Worm (Caenorhabditis elegans) whole organism, young adult: Measurements from ENCODE around the gene H42K12.3.
A peak's percentile ranks its signal among the peaks of the same experiment; 100 is the strongest.

Source experiments
- C06A6.2 ChIP-seq: fragments of 200-800 bp; sonication (Bioruptor generic); conservative IDR thresholded peaks from 2 replicates; pipeline ENCODE4 v1.3.6; 2022; ENCODE audit warnings: missing genetic modification characterization, missing compliant biosample characterization
- F37B4.10 ChIP-seq: fragments of 200-800 bp; sonication (Bioruptor generic); IDR thresholded peaks from 2 replicates; pipeline ENCODE4 v1.3.6; 2022; ENCODE audit warnings: missing genetic modification characterization, missing compliant biosample characterization
- F49E8.2 ChIP-seq: sonication (generic microtip); optimal IDR thresholded peaks from 3 replicates; lab custom pipeline; 2017; ENCODE audit warnings: missing genetic modification characterization, mild to moderate bottlenecking, missing compliant biosample characterization, antibody characterized with exemption, moderate library complexity; ENCODE audit not compliant: insufficient read depth
- Y67H2A.10 ChIP-seq: fragments of 200-800 bp; sonication (Bioruptor generic); conservative IDR thresholded peaks from 2 replicates; pipeline ENCODE4 v1.3.6; 2022; ENCODE audit warnings: missing genetic modification reagents, missing genetic modification characterization, missing compliant biosample characterization
- Y95B8A.8 ChIP-seq: fragments of 200-800 bp; sonication (Bioruptor generic); IDR thresholded peaks from 2 replicates; pipeline ENCODE4 v1.3.6; 2022; ENCODE audit warnings: missing genetic modification reagents, missing genetic modification characterization, missing compliant biosample characterization
- atf-7 ChIP-seq: sonication (generic microtip); optimal IDR thresholded peaks from 2 replicates; lab custom pipeline; 2017; ENCODE audit warnings: mild to moderate bottlenecking, missing genetic modification characterization, missing compliant biosample characterization
- attf-5 ChIP-seq: fragments of 200-800 bp; sonication (Bioruptor generic); optimal IDR thresholded peaks from 2 replicates; lab custom pipeline; 2018; ENCODE audit warnings: mild to moderate bottlenecking, missing genetic modification characterization, missing compliant biosample characterization
- bed-2 ChIP-seq: fragments of 200-800 bp; sonication (Bioruptor generic); IDR thresholded peaks from 2 replicates; pipeline ENCODE4 v1.3.6; 2022; ENCODE audit warnings: missing genetic modification reagents, missing genetic modification characterization, missing compliant biosample characterization
- ccch-3 ChIP-seq: fragments of 200-800 bp; sonication (Bioruptor generic); optimal IDR thresholded peaks from 2 replicates; lab custom pipeline; 2018; ENCODE audit warnings: mild to moderate bottlenecking, missing genetic modification characterization, missing compliant biosample characterization
- cebp-1 ChIP-seq, 2 experiments: fragments of 200-800 bp in 1 of 2; sonication (Bioruptor generic) in 1 of 2; sonication (generic microtip) in 1 of 2; IDR thresholded peaks in 1 of 2; optimal IDR thresholded peaks in 1 of 2; 2 replicates each; pipeline versions ENCODE4 v1.3.6 to Lab custom; 2017 to 2022; ENCODE audit warnings: missing compliant biosample characterization in 2 of 2, missing genetic modification characterization in 2 of 2, mild to moderate bottlenecking in 1 of 2, missing genetic modification reagents in 1 of 2, moderate library complexity in 1 of 2
- ceh-100 ChIP-seq: fragments of 200-800 bp; sonication (Bioruptor generic); IDR thresholded peaks from 2 replicates; pipeline ENCODE4 v1.3.6; 2022; ENCODE audit warnings: missing genetic modification reagents, missing genetic modification characterization, missing compliant biosample characterization
- ceh-58 ChIP-seq: fragments of 200-800 bp; sonication (Bioruptor generic); IDR thresholded peaks from 2 replicates; pipeline ENCODE4 v1.3.6; 2022; ENCODE audit warnings: missing genetic modification characterization, missing compliant biosample characterization
- ceh-79 ChIP-seq: sonication (generic microtip); optimal IDR thresholded peaks from 2 replicates; lab custom pipeline; 2017; ENCODE audit warnings: mild to moderate bottlenecking, missing genetic modification characterization, missing compliant biosample characterization
- chd-7 ChIP-seq: sonication (generic microtip); optimal IDR thresholded peaks from 2 replicates; lab custom pipeline; 2016; ENCODE audit warnings: mild to moderate bottlenecking, missing genetic modification characterization, moderate library complexity, missing compliant biosample characterization
- dox-1 ChIP-seq: fragments of 200-800 bp; sonication (Bioruptor generic); IDR thresholded peaks from 2 replicates; pipeline ENCODE4 v1.3.6; 2022; ENCODE audit warnings: missing genetic modification reagents, missing genetic modification characterization, missing compliant biosample characterization
- egl-44 ChIP-seq: fragments of 200-800 bp; sonication (Bioruptor generic); IDR thresholded peaks from 2 replicates; pipeline ENCODE4 v1.3.6; 2022; ENCODE audit warnings: missing genetic modification reagents, missing genetic modification characterization, missing compliant biosample characterization
- hrde-1 ChIP-seq: sonication (generic microtip); optimal IDR thresholded peaks from 2 replicates; lab custom pipeline; 2016; ENCODE audit warnings: missing genetic modification characterization, mild to moderate bottlenecking, missing compliant biosample characterization, moderate library complexity, missing genotype, missing genetic modification reagents, borderline replicate concordance
- hsf-1 ChIP-seq: fragments of 200-800 bp; sonication (Bioruptor generic); IDR thresholded peaks from 2 replicates; pipeline ENCODE4 v1.3.6; 2022; ENCODE audit warnings: missing genetic modification reagents, missing genetic modification characterization, missing compliant biosample characterization
- let-526 ChIP-seq: fragments of 200-800 bp; sonication (Bioruptor generic); IDR thresholded peaks from 2 replicates; pipeline ENCODE4 v1.3.6; 2022; ENCODE audit warnings: missing genetic modification reagents, missing genetic modification characterization, missing compliant biosample characterization
- let-607 ChIP-seq, 2 experiments: fragments of 200-800 bp in 1 of 2; sonication (Bioruptor generic) in 1 of 2; sonication (generic microtip) in 1 of 2; optimal IDR thresholded peaks; 2 replicates each; lab custom pipeline; 2016 to 2018; ENCODE audit warnings: mild to moderate bottlenecking in 2 of 2, missing compliant biosample characterization in 2 of 2, missing genetic modification characterization in 2 of 2, moderate library complexity in 2 of 2, missing genotype in 1 of 2
- lin-26 ChIP-seq: fragments of 200-800 bp; sonication (Bioruptor generic); IDR thresholded peaks from 2 replicates; pipeline ENCODE4 v1.3.6; 2022; ENCODE audit warnings: missing genetic modification reagents, missing genetic modification characterization, missing compliant biosample characterization
- lin-35 ChIP-seq, 3 experiments: fragments of 150-350 bp in 2 of 3; sonication (generic microtip) in 1 of 3; optimal IDR thresholded peaks; 2 replicates each; lab custom pipeline; 2014 to 2018; ENCODE audit warnings: missing biosample characterization in 3 of 3, missing genetic modification characterization in 3 of 3, missing genetic modification reagents in 3 of 3
- lir-1 ChIP-seq: fragments of 200-800 bp; sonication (Bioruptor generic); conservative IDR thresholded peaks from 2 replicates; pipeline ENCODE4 v1.3.6; 2022; ENCODE audit warnings: missing genetic modification reagents, missing genetic modification characterization, missing compliant biosample characterization
- nhr-120 ChIP-seq: fragments of 200-800 bp; sonication (Bioruptor generic); IDR thresholded peaks from 2 replicates; pipeline ENCODE4 v1.3.6; 2022; ENCODE audit warnings: missing genetic modification characterization, missing compliant biosample characterization
- nhr-80 ChIP-seq: sonication (generic microtip); optimal IDR thresholded peaks from 2 replicates; lab custom pipeline; 2016; ENCODE audit warnings: missing genetic modification characterization, missing compliant biosample characterization
- pbrm-1 ChIP-seq: fragments of 200-800 bp; sonication (Bioruptor generic); IDR thresholded peaks from 2 replicates; pipeline ENCODE4 v1.3.6; 2022; ENCODE audit warnings: missing genetic modification reagents, missing genetic modification characterization, missing compliant biosample characterization
- rcor-1 ChIP-seq: fragments of 200-800 bp; sonication (Bioruptor generic); IDR thresholded peaks from 2 replicates; pipeline ENCODE4 v1.3.6; 2022; ENCODE audit warnings: missing genetic modification reagents, missing genetic modification characterization, missing compliant biosample characterization
- rec-8 ChIP-seq, 2 experiments: sonication (generic microtip); optimal IDR thresholded peaks; 2 replicates each; lab custom pipeline; 2016; ENCODE audit warnings: mild to moderate bottlenecking in 2 of 2, missing genetic modification characterization in 2 of 2, missing genetic modification reagents in 2 of 2, missing genotype in 2 of 2, missing biosample characterization in 1 of 2, missing compliant biosample characterization in 1 of 2, moderate library complexity in 1 of 2
- repo-1 ChIP-seq: sonication (generic microtip); optimal IDR thresholded peaks from 2 replicates; lab custom pipeline; 2017; ENCODE audit warnings: mild to moderate bottlenecking, missing genetic modification characterization, missing compliant biosample characterization
- rpc-1 ChIP-seq, 2 experiments: fragments of 150-350 bp in 1 of 2; sonication (generic microtip) in 1 of 2; optimal IDR thresholded peaks; 2 replicates each; lab custom pipeline; 2014 to 2018; ENCODE audit warnings: missing biosample characterization in 1 of 2, missing genetic modification characterization in 1 of 2, missing genetic modification reagents in 1 of 2, missing genotype in 1 of 2
- snpc-1.3 ChIP-seq: sonication (generic microtip); optimal IDR thresholded peaks from 2 replicates; lab custom pipeline; 2017; ENCODE audit warnings: missing genetic modification characterization, mild to moderate bottlenecking, missing compliant biosample characterization, antibody characterized with exemption, moderate library complexity, missing genotype, missing genetic modification reagents; ENCODE audit not compliant: insufficient read depth
- tlf-1 ChIP-seq: fragments of 200-800 bp; sonication (Bioruptor generic); optimal IDR thresholded peaks from 2 replicates; lab custom pipeline; 2018; ENCODE audit warnings: mild to moderate bottlenecking, missing genetic modification characterization, missing compliant biosample characterization
- unc-130 ChIP-seq: sonication (generic microtip); optimal IDR thresholded peaks from 2 replicates; lab custom pipeline; 2016; ENCODE audit warnings: missing genetic modification reagents, missing genetic modification characterization, missing compliant biosample characterization
- unc-62 ChIP-seq: fragments of 150-350 bp; optimal IDR thresholded peaks from 2 replicates; lab custom pipeline; 2014; ENCODE audit warnings: missing biosample characterization, missing genetic modification reagents, missing genetic modification characterization

The H42K12.3 gene

ce11 chrX:1329847-1330246, 18.7 kb downstream of the H42K12.3 start, which contains the start of gene F21E9.2:
Gene F21E9.2 (minus strand): TSS chrX:1329947.
- TF ChIP-seq nhr-120 (GFP tag; lab: Robert Waterston, UW) = no peak
- TF ChIP-seq bed-2 (GFP tag; lab: Robert Waterston, UW) = no peak
- no peak for TF ChIP-seq ceh-58 (GFP tag; lab: Robert Waterston, UW)
- no peak for TF ChIP-seq snpc-1.3 (tag; lab: Kevin White, UChicago)
- no peak for TF ChIP-seq Y67H2A.10 (GFP tag; lab: Robert Waterston, UW)
- no peak for TF ChIP-seq cebp-1 (GFP tag; IDR thresholded peaks at IDR 0.05; lab: Robert Waterston, UW)
- TF ChIP-seq cebp-1 (tag; optimal IDR thresholded peaks at IDR 0.05; lab: Kevin White, UChicago) = no peak

- TF ChIP-seq unc-130 (GFP tag; lab: Kevin White, UChicago) = no peak
- no peak for TF ChIP-seq ceh-79 (tag; lab: Kevin White, UChicago)
- TF ChIP-seq attf-5 (GFP tag; lab: Kevin White, UChicago) = no peak
- TF ChIP-seq dox-1 (GFP tag; lab: Robert Waterston, UW) = peak; percentile 32; the same call in 1 of the 2 replicates
- no peak for TF ChIP-seq F37B4.10 (GFP tag; lab: Robert Waterston, UW)
- 0 out of 2 replicates have a peak, but pooled peaks have one; percentile 25 for TF ChIP-seq cebp-1 (GFP tag; IDR thresholded peaks at IDR 0.05; lab: Robert Waterston, UW)
- TF ChIP-seq cebp-1 (tag; optimal IDR thresholded peaks at IDR 0.05; lab: Kevin White, UChicago) = peak; percentile 10
- TF ChIP-seq rec-8 (tag; optimal IDR thresholded peaks at IDR 0.05; lab: Kevin White, UChicago) = no peak
- TF ChIP-seq unc-62 (GFP tag; lab: Kevin White, UChicago) = peak; percentile 75
- 0 out of 2 replicates have a peak, but pooled peaks have one; percentile 52 for TF ChIP-seq Y95B8A.8 (GFP tag; lab: Robert Waterston, UW)
- TF ChIP-seq let-607 (tag; optimal IDR thresholded peaks at IDR 0.05; lab: Kevin White, UChicago) = peak; percentile 57 to 72
- TF ChIP-seq atf-7 = peak; percentile 38
- no peak for TF ChIP-seq pbrm-1 (GFP tag; lab: Robert Waterston, UW)
- no peak for TF ChIP-seq lin-35 (GFP tag; optimal IDR thresholded peaks at IDR 0.05; lab: Kevin White, UChicago)
- TF ChIP-seq ceh-100 (GFP tag; lab: Robert Waterston, UW) = no peak
- no peak for TF ChIP-seq hrde-1 (tag; lab: Kevin White, UChicago)
- peak; percentile 83 for TF ChIP-seq nhr-80 (tag; lab: Kevin White, UChicago)
- peak; percentile 53 for TF ChIP-seq chd-7 (tag; lab: Kevin White, UChicago)
- TF ChIP-seq ccch-3 (GFP tag; lab: Kevin White, UChicago) = no peak
- TF ChIP-seq rpc-1 (optimal IDR thresholded peaks at IDR 0.05; lab: Kevin White, UChicago) = no peak
- no peak for TF ChIP-seq rpc-1 (tag; optimal IDR thresholded peaks at IDR 0.05; lab: Kevin White, UChicago)
- TF ChIP-seq tlf-1 (GFP tag; lab: Kevin White, UChicago) = peak; percentile 56
- no peak for TF ChIP-seq F49E8.2
- TF ChIP-seq lir-1 (GFP tag; lab: Robert Waterston, UW) = 0 out of 2 replicates have a peak, but pooled peaks have one; percentile 21
- TF ChIP-seq C06A6.2 (GFP tag; lab: Robert Waterston, UW) = no peak
- no peak for TF ChIP-seq hsf-1 (GFP tag; lab: Robert Waterston, UW)
- no peak for TF ChIP-seq egl-44
- TF ChIP-seq lin-26 (GFP tag; lab: Robert Waterston, UW) = no peak
- 0 out of 2 replicates have a peak, but pooled peaks have one; percentile 36 for TF ChIP-seq let-526 (GFP tag; lab: Robert Waterston, UW)
- no peak for TF ChIP-seq repo-1 (tag; lab: Kevin White, UChicago)
Observed at ce11 chrX:1337009-1337408, 25.8 kb downstream of the H42K12.3 start, which contains the start of gene ttr-37. Gene ttr-37 (minus strand): TSS chrX:1337175.

ce11 chrX:1337834-1338233, 26.6 kb downstream of the H42K12.3 start:
- TF ChIP-seq nhr-80 (tag; lab: Kevin White, UChicago) = peak; percentile 52
- TF ChIP-seq rcor-1 = no peak
